Fruit fly (Drosophila melanogaster) whole organism, pupa: ENCODE results near the gene RtGEF.

ENCODE experiments used
- CG10348 ChIP-seq: fragments of 200-800 bp; sonication (Bioruptor generic); IDR thresholded peaks from 2 replicates; pipeline ENCODE4 v1.3.6; 2022; ENCODE audit warnings: missing biosample characterization, missing genetic modification characterization
- CG12605 ChIP-seq: fragments of 200-800 bp; sonication (Bioruptor generic); IDR thresholded peaks from 2 replicates; pipeline ENCODE4 v1.3.6; 2022; ENCODE audit warnings: missing biosample characterization, missing genetic modification characterization
- CG13204 ChIP-seq: fragments of 200-800 bp; sonication (Bioruptor generic); optimal IDR thresholded peaks from 2 replicates; lab custom pipeline; 2018; ENCODE audit warnings: missing biosample characterization, mild to moderate bottlenecking, missing genetic modification characterization, moderate library complexity
- CG14655 ChIP-seq: fragments of 200-800 bp; sonication (Bioruptor generic); optimal IDR thresholded peaks from 3 replicates; lab custom pipeline; 2017; ENCODE audit warnings: mild to moderate bottlenecking, missing biosample characterization, missing genetic modification reagents, missing genetic modification characterization
- CG15710 ChIP-seq: fragments of 200-800 bp; sonication (Bioruptor generic); optimal IDR thresholded peaks from 2 replicates; lab custom pipeline; 2018; ENCODE audit warnings: missing biosample characterization, mild to moderate bottlenecking, missing genetic modification characterization, moderate library complexity
- CG17806 ChIP-seq: fragments of 200-800 bp; sonication (Bioruptor generic); optimal IDR thresholded peaks from 2 replicates; lab custom pipeline; 2018; ENCODE audit warnings: missing biosample characterization, mild to moderate bottlenecking, missing genetic modification characterization, moderate library complexity
- CG32121 ChIP-seq: fragments of 200-800 bp; sonication (Bioruptor generic); IDR thresholded peaks from 2 replicates; pipeline ENCODE4 v1.3.6; 2022; ENCODE audit warnings: missing biosample characterization, missing genetic modification characterization
- CG34367 ChIP-seq: fragments of 200-800 bp; sonication (Bioruptor generic); optimal IDR thresholded peaks from 2 replicates; lab custom pipeline; 2018; ENCODE audit warnings: missing biosample characterization, mild to moderate bottlenecking, missing genetic modification characterization
- CG4496 ChIP-seq: fragments of 200-800 bp; sonication (Bioruptor generic); IDR thresholded peaks from 3 replicates; pipeline ENCODE4 v1.3.6; 2022; ENCODE audit warnings: missing biosample characterization, missing genetic modification characterization
- CG8159 ChIP-seq: fragments of 200-800 bp; sonication (Bioruptor generic); optimal IDR thresholded peaks from 3 replicates; lab custom pipeline; 2018; ENCODE audit warnings: missing biosample characterization, mild to moderate bottlenecking, missing genetic modification characterization, moderate library complexity
- CG8301 ChIP-seq: fragments of 200-800 bp; sonication (Bioruptor generic); optimal IDR thresholded peaks from 2 replicates; lab custom pipeline; 2018; ENCODE audit warnings: missing biosample characterization, mild to moderate bottlenecking, missing genetic modification characterization
- CG9948 ChIP-seq: fragments of 200-800 bp; sonication (Bioruptor generic); optimal IDR thresholded peaks from 2 replicates; lab custom pipeline; 2018; ENCODE audit warnings: missing biosample characterization, mild to moderate bottlenecking, missing genetic modification characterization, moderate library complexity
- D1 ChIP-seq: fragments of 200-800 bp; sonication (Bioruptor generic); optimal IDR thresholded peaks from 2 replicates; lab custom pipeline; 2018; ENCODE audit warnings: missing biosample characterization, mild to moderate bottlenecking, missing genetic modification characterization, moderate library complexity
- EcR ChIP-seq: fragments of 200-800 bp; sonication (Bioruptor generic); optimal IDR thresholded peaks from 3 replicates; lab custom pipeline; 2019; ENCODE audit warnings: missing biosample characterization, missing genetic modification characterization, mild to moderate bottlenecking, moderate library complexity, missing genetic modification reagents
- Ets98B ChIP-seq: fragments of 200-800 bp; sonication (Bioruptor generic); IDR thresholded peaks from 2 replicates; pipeline ENCODE4 v1.3.6; 2022; ENCODE audit warnings: missing biosample characterization, missing genetic modification characterization
- Pif1A ChIP-seq: fragments of 200-800 bp; sonication (Bioruptor generic); optimal IDR thresholded peaks from 3 replicates; lab custom pipeline; 2016; ENCODE audit warnings: missing biosample characterization, missing genetic modification characterization
- Pif1B ChIP-seq: fragments of 200-800 bp; sonication (Bioruptor generic); optimal IDR thresholded peaks from 3 replicates; lab custom pipeline; 2016; ENCODE audit warnings: missing biosample characterization, missing genetic modification characterization
- Snoo ChIP-seq: fragments of 200-800 bp; sonication (Bioruptor generic); optimal IDR thresholded peaks from 3 replicates; lab custom pipeline; 2017; ENCODE audit warnings: missing biosample characterization, mild to moderate bottlenecking, missing genetic modification characterization, inconsistent platforms
- fd96Ca ChIP-seq: fragments of 200-800 bp; sonication (Bioruptor generic); IDR thresholded peaks from 3 replicates; pipeline ENCODE4 v1.3.6; 2022; ENCODE audit warnings: missing biosample characterization, missing genetic modification characterization
- gl ChIP-seq: fragments of 200-800 bp; sonication (Bioruptor generic); optimal IDR thresholded peaks from 2 replicates; lab custom pipeline; 2018; ENCODE audit warnings: missing biosample characterization, mild to moderate bottlenecking, missing genetic modification characterization
- rn ChIP-seq: fragments of 200-800 bp; sonication (Bioruptor generic); IDR thresholded peaks from 2 replicates; pipeline ENCODE4 v1.3.6; 2022; ENCODE audit warnings: missing biosample characterization, missing genetic modification characterization

Gene RtGEF

dm6 chr2L:20341999-20342325 is 8.3 kb upstream of the RtGEF start:
- TF ChIP-seq CG4496 (GFP tag; lab: Robert Waterston, UW) (no peak), CG34367 (tag; lab: Kevin White, UChicago) (no peak), CG12605 (no peak), EcR (no peak), fd96Ca (no peak), CG8301 (tag; lab: Kevin White, UChicago) (no peak), CG15710 (tag; lab: Kevin White, UChicago) (no peak), CG32121 (no peak), Pif1B (GFP tag; lab: Kevin White, UChicago) (no peak)

- no peak for TF ChIP-seq CG8159 (tag; lab: Kevin White, UChicago)
- TF ChIP-seq CG8301 (tag; lab: Kevin White, UChicago): peak; percentile 47
- TF ChIP-seq CG13204 (GFP tag; lab: Kevin White, UChicago): no peak
- TF ChIP-seq Snoo (tag; lab: Kevin White, UChicago): no peak
- no peak for TF ChIP-seq gl (tag; lab: Kevin White, UChicago)
- TF ChIP-seq CG34367 (tag; lab: Kevin White, UChicago): no peak
- no peak for TF ChIP-seq Pif1A (GFP tag; lab: Kevin White, UChicago)
- no peak for TF ChIP-seq CG10348
- TF ChIP-seq CG4496 (GFP tag; lab: Robert Waterston, UW): no peak
- TF ChIP-seq D1 (tag; lab: Kevin White, UChicago): no peak
- 0 out of 2 replicates have a peak, but pooled peaks have one; percentile 13 for TF ChIP-seq CG12605
- no peak for TF ChIP-seq Pif1B (GFP tag; lab: Kevin White, UChicago)
- peak; percentile 52 for TF ChIP-seq CG32121
- no peak for TF ChIP-seq CG17806 (tag; lab: Kevin White, UChicago)
- no peak for TF ChIP-seq rn
- no peak for TF ChIP-seq CG15710 (tag; lab: Kevin White, UChicago)
- TF ChIP-seq EcR: no peak
- no peak for TF ChIP-seq CG14655 (GFP tag; lab: Kevin White, UChicago)
- peak; percentile 43; the same call in 1 of the 2 replicates for TF ChIP-seq Ets98B
- TF ChIP-seq fd96Ca: peak; percentile 49; the same call in 1 of the 3 replicates
- TF ChIP-seq CG9948: no peak
Observed at dm6 chr2L:20351723-20352122, 1.5 kb downstream of the RtGEF start.

dm6 chr2L:20352200-20352599 is 2.0 kb downstream of the RtGEF start:
- TF ChIP-seq CG10348 (no peak), Pif1A (GFP tag; lab: Kevin White, UChicago) (no peak), CG8301 (tag; lab: Kevin White, UChicago) (no peak), fd96Ca (no peak), CG8159 (tag; lab: Kevin White, UChicago) (no peak), CG9948 (no peak)

- TF ChIP-seq CG10348: no peak
- TF ChIP-seq, all 21 proteins: peak for 0
Observed at dm6 chr2L:20352727-20353126, 2.5 kb downstream of the RtGEF start.

- peak; percentile 23 for TF ChIP-seq CG8159 (tag; lab: Kevin White, UChicago)
- peak; percentile 27 for TF ChIP-seq CG17806 (tag; lab: Kevin White, UChicago)
- no peak for TF ChIP-seq CG12605
- peak; percentile 63; the same call in 2 of the 3 replicates for TF ChIP-seq CG4496 (GFP tag; lab: Robert Waterston, UW)
- no peak for TF ChIP-seq EcR
- no peak for TF ChIP-seq fd96Ca
- TF ChIP-seq CG8301 (tag; lab: Kevin White, UChicago): peak; percentile 79
- TF ChIP-seq Ets98B: peak; percentile 28; the same call in 1 of the 2 replicates
- no peak for TF ChIP-seq gl (tag; lab: Kevin White, UChicago)
- peak; percentile 25 for TF ChIP-seq CG9948
- TF ChIP-seq Pif1A (GFP tag; lab: Kevin White, UChicago): peak; percentile 15
- TF ChIP-seq CG14655 (GFP tag; lab: Kevin White, UChicago): peak; percentile 74
- TF ChIP-seq, all 21 proteins: peak for 8
Observed at dm6 chr2L:20370151-20370550, 19.9 kb downstream of the RtGEF start.

dm6 chr2L:20371451-20371850 is 21.2 kb downstream of the RtGEF start:
- peak; percentile 89 for TF ChIP-seq fd96Ca
- no peak for TF ChIP-seq EcR
- TF ChIP-seq CG32121: peak; percentile 69; the same call in 1 of the 2 replicates
- peak; percentile 41 for TF ChIP-seq gl (tag; lab: Kevin White, UChicago)
- peak; percentile 58 for TF ChIP-seq CG34367 (tag; lab: Kevin White, UChicago)
- peak; percentile 71 for TF ChIP-seq Pif1B (GFP tag; lab: Kevin White, UChicago)
- peak; percentile 27 for TF ChIP-seq D1 (tag; lab: Kevin White, UChicago)
- TF ChIP-seq Snoo (tag; lab: Kevin White, UChicago): no peak
- TF ChIP-seq Pif1A (GFP tag; lab: Kevin White, UChicago): peak; percentile 84
- peak; percentile 90 for TF ChIP-seq CG4496 (GFP tag; lab: Robert Waterston, UW)
- peak; percentile 77 for TF ChIP-seq CG17806 (tag; lab: Kevin White, UChicago)
- TF ChIP-seq CG12605: peak; percentile 84
- peak; percentile 69 for TF ChIP-seq rn
- peak; percentile 94 for TF ChIP-seq CG8301 (tag; lab: Kevin White, UChicago)
- no peak for TF ChIP-seq CG10348
- no peak for TF ChIP-seq CG13204 (GFP tag; lab: Kevin White, UChicago)
- peak; percentile 28 for TF ChIP-seq CG15710 (tag; lab: Kevin White, UChicago)
- peak; percentile 96 for TF ChIP-seq CG14655 (GFP tag; lab: Kevin White, UChicago)
- peak; percentile 86 for TF ChIP-seq Ets98B
- TF ChIP-seq CG9948: peak; percentile 78
- TF ChIP-seq CG8159 (tag; lab: Kevin White, UChicago): peak; percentile 69
- TF ChIP-seq, all 21 proteins: peak for 17
